Worm (Caenorhabditis elegans) whole organism, young adult: ENCODE results near the gene slc-25A26.
A peak's percentile ranks its signal among the peaks of the same experiment; 100 is the strongest.

Experiments
- B0261.1 ChIP-seq: sonication (generic microtip); optimal IDR thresholded peaks from 2 replicates; lab custom pipeline; 2016; ENCODE audit warnings: mild to moderate bottlenecking, missing genetic modification characterization, moderate library complexity, missing compliant biosample characterization
- B0336.3 ChIP-seq: fragments of 200-800 bp; sonication (Bioruptor generic); IDR thresholded peaks from 2 replicates; pipeline ENCODE4 v1.3.6; 2022; ENCODE audit warnings: missing genetic modification characterization, missing compliant biosample characterization
- C17E4.6 ChIP-seq: fragments of 200-800 bp; sonication (Bioruptor generic); IDR thresholded peaks from 2 replicates; pipeline ENCODE4 v1.3.6; 2022; ENCODE audit warnings: missing genetic modification reagents, missing genetic modification characterization, missing compliant biosample characterization
- F37B4.10 ChIP-seq: fragments of 200-800 bp; sonication (Bioruptor generic); IDR thresholded peaks from 2 replicates; pipeline ENCODE4 v1.3.6; 2022; ENCODE audit warnings: missing genetic modification characterization, missing compliant biosample characterization
- F39B2.1 ChIP-seq: fragments of 200-800 bp; sonication (Bioruptor generic); IDR thresholded peaks from 2 replicates; pipeline ENCODE4 v1.3.6; 2022; ENCODE audit warnings: missing genetic modification reagents, missing genetic modification characterization, missing compliant biosample characterization
- T26A5.8 ChIP-seq: sonication (generic microtip); optimal IDR thresholded peaks from 2 replicates; lab custom pipeline; 2016; ENCODE audit warnings: missing genetic modification characterization, missing compliant biosample characterization
- Y53F4B.3 ChIP-seq: fragments of 200-800 bp; sonication (Bioruptor generic); IDR thresholded peaks from 2 replicates; pipeline ENCODE4 v1.3.6; 2022; ENCODE audit warnings: missing genetic modification reagents, missing genetic modification characterization, missing compliant biosample characterization
- Y53G8AR.9 ChIP-seq: fragments of 200-800 bp; sonication (Bioruptor generic); conservative IDR thresholded peaks from 2 replicates; pipeline ENCODE4 v1.3.6; 2022; ENCODE audit warnings: missing genetic modification reagents, missing genetic modification characterization, missing compliant biosample characterization
- Y95B8A.8 ChIP-seq: fragments of 200-800 bp; sonication (Bioruptor generic); IDR thresholded peaks from 2 replicates; pipeline ENCODE4 v1.3.6; 2022; ENCODE audit warnings: missing genetic modification reagents, missing genetic modification characterization, missing compliant biosample characterization
- ZK185.1 ChIP-seq: sonication (generic microtip); optimal IDR thresholded peaks from 2 replicates; lab custom pipeline; 2016; ENCODE audit warnings: mild to moderate bottlenecking, missing genetic modification characterization, missing compliant biosample characterization; ENCODE audit not compliant: poor library complexity, severe bottlenecking
- atf-7 ChIP-seq: sonication (generic microtip); optimal IDR thresholded peaks from 2 replicates; lab custom pipeline; 2017; ENCODE audit warnings: mild to moderate bottlenecking, missing genetic modification characterization, missing compliant biosample characterization
- athp-1 ChIP-seq: sonication (generic microtip); optimal IDR thresholded peaks from 2 replicates; lab custom pipeline; 2017; ENCODE audit warnings: mild to moderate bottlenecking, missing genetic modification characterization, missing compliant biosample characterization
- attf-3 ChIP-seq: fragments of 200-800 bp; sonication (Bioruptor generic); conservative IDR thresholded peaks from 2 replicates; pipeline ENCODE4 v1.3.6; 2022; ENCODE audit warnings: missing genetic modification reagents, missing genetic modification characterization, missing compliant biosample characterization
- attf-5 ChIP-seq: fragments of 200-800 bp; sonication (Bioruptor generic); optimal IDR thresholded peaks from 2 replicates; lab custom pipeline; 2018; ENCODE audit warnings: mild to moderate bottlenecking, missing genetic modification characterization, missing compliant biosample characterization
- attf-6 ChIP-seq: fragments of 200-800 bp; sonication (Bioruptor generic); IDR thresholded peaks from 2 replicates; pipeline ENCODE4 v1.3.6; 2022; ENCODE audit warnings: missing genetic modification reagents, missing genetic modification characterization, missing compliant biosample characterization
- cebp-2 ChIP-seq: fragments of 200-800 bp; sonication (Bioruptor generic); IDR thresholded peaks from 2 replicates; pipeline ENCODE4 v1.3.6; 2022; ENCODE audit warnings: missing genetic modification characterization, missing compliant biosample characterization
- ceh-100 ChIP-seq: fragments of 200-800 bp; sonication (Bioruptor generic); IDR thresholded peaks from 2 replicates; pipeline ENCODE4 v1.3.6; 2022; ENCODE audit warnings: missing genetic modification reagents, missing genetic modification characterization, missing compliant biosample characterization
- ceh-27 ChIP-seq: fragments of 200-800 bp; sonication (Bioruptor generic); optimal IDR thresholded peaks from 2 replicates; lab custom pipeline; 2018; ENCODE audit warnings: mild to moderate bottlenecking, missing genetic modification characterization, moderate library complexity, missing compliant biosample characterization
- dpl-1 ChIP-seq: fragments of 150-350 bp; optimal IDR thresholded peaks from 2 replicates; lab custom pipeline; 2014; ENCODE audit warnings: missing biosample characterization, missing genetic modification reagents, missing genetic modification characterization
- ekl-4 ChIP-seq: fragments of 200-800 bp; sonication (Bioruptor generic); IDR thresholded peaks from 2 replicates; pipeline ENCODE4 v1.3.6; 2022; ENCODE audit warnings: missing genetic modification reagents, missing genetic modification characterization, missing compliant biosample characterization
- fkh-3 ChIP-seq: sonication (generic microtip); optimal IDR thresholded peaks from 2 replicates; lab custom pipeline; 2016; ENCODE audit warnings: mild to moderate bottlenecking, missing genetic modification characterization, missing compliant biosample characterization
- hlh-12 ChIP-seq: sonication (generic microtip); optimal IDR thresholded peaks from 2 replicates; lab custom pipeline; 2016; ENCODE audit warnings: missing genetic modification characterization, missing compliant biosample characterization
- hlh-26 ChIP-seq: fragments of 200-800 bp; sonication (Bioruptor generic); conservative IDR thresholded peaks from 2 replicates; pipeline ENCODE4 v1.3.6; 2022; ENCODE audit warnings: missing genetic modification reagents, missing genetic modification characterization, missing compliant biosample characterization
- hmg-20 ChIP-seq: fragments of 200-800 bp; sonication (Bioruptor generic); IDR thresholded peaks from 2 replicates; pipeline ENCODE4 v1.3.6; 2022; ENCODE audit warnings: missing genetic modification reagents, missing genetic modification characterization, missing compliant biosample characterization
- hrde-1 ChIP-seq: sonication (generic microtip); optimal IDR thresholded peaks from 2 replicates; lab custom pipeline; 2016; ENCODE audit warnings: missing genetic modification characterization, mild to moderate bottlenecking, missing compliant biosample characterization, moderate library complexity, missing genotype, missing genetic modification reagents, borderline replicate concordance
- lag-1 ChIP-seq: fragments of 200-800 bp; sonication (Bioruptor generic); IDR thresholded peaks from 2 replicates; pipeline ENCODE4 v1.3.6; 2022; ENCODE audit warnings: missing genetic modification reagents, missing genetic modification characterization, missing compliant biosample characterization
- let-526 ChIP-seq: fragments of 200-800 bp; sonication (Bioruptor generic); IDR thresholded peaks from 2 replicates; pipeline ENCODE4 v1.3.6; 2022; ENCODE audit warnings: missing genetic modification reagents, missing genetic modification characterization, missing compliant biosample characterization
- lin-26 ChIP-seq: fragments of 200-800 bp; sonication (Bioruptor generic); IDR thresholded peaks from 2 replicates; pipeline ENCODE4 v1.3.6; 2022; ENCODE audit warnings: missing genetic modification reagents, missing genetic modification characterization, missing compliant biosample characterization
- lsy-27 ChIP-seq: sonication (generic microtip); optimal IDR thresholded peaks from 2 replicates; lab custom pipeline; 2017; ENCODE audit warnings: missing genetic modification characterization, mild to moderate bottlenecking, missing compliant biosample characterization, antibody characterized with exemption, missing genotype, borderline replicate concordance; ENCODE audit not compliant: insufficient read depth
- madf-6 ChIP-seq: fragments of 200-800 bp; sonication (Bioruptor generic); IDR thresholded peaks from 2 replicates; pipeline ENCODE4 v1.3.6; 2022; ENCODE audit warnings: missing genetic modification reagents, missing genetic modification characterization, missing compliant biosample characterization
- madf-8 ChIP-seq: fragments of 200-800 bp; sonication (Bioruptor generic); conservative IDR thresholded peaks from 2 replicates; pipeline ENCODE4 v1.3.6; 2022; ENCODE audit warnings: missing genetic modification reagents, missing genetic modification characterization, missing compliant biosample characterization
- mel-28 ChIP-seq: sonication (generic microtip); optimal IDR thresholded peaks from 2 replicates; lab custom pipeline; 2016; ENCODE audit warnings: borderline replicate concordance, mild to moderate bottlenecking, missing genetic modification characterization, missing compliant biosample characterization
- mxl-1 ChIP-seq: sonication (generic microtip); optimal IDR thresholded peaks from 2 replicates; lab custom pipeline; 2016; ENCODE audit warnings: missing genetic modification characterization, missing compliant biosample characterization
- nfya-1 ChIP-seq: sonication (generic microtip); optimal IDR thresholded peaks from 2 replicates; lab custom pipeline; 2017; ENCODE audit warnings: antibody characterized with exemption, missing compliant biosample characterization, missing genetic modification characterization, borderline replicate concordance; ENCODE audit not compliant: insufficient read depth
- nfya-2 ChIP-seq: fragments of 200-800 bp; sonication (Bioruptor generic); IDR thresholded peaks from 2 replicates; pipeline ENCODE4 v1.3.6; 2022; ENCODE audit warnings: missing genetic modification reagents, missing genetic modification characterization, missing compliant biosample characterization
- nfyb-1 ChIP-seq: fragments of 200-800 bp; sonication (Bioruptor generic); IDR thresholded peaks from 2 replicates; pipeline ENCODE4 v1.3.6; 2022; ENCODE audit warnings: missing genetic modification reagents, missing genetic modification characterization, missing compliant biosample characterization
- nhr-27 ChIP-seq: fragments of 200-800 bp; sonication (Bioruptor generic); optimal IDR thresholded peaks from 2 replicates; lab custom pipeline; 2018; ENCODE audit warnings: mild to moderate bottlenecking, missing genetic modification characterization, moderate library complexity, missing compliant biosample characterization
- pbrm-1 ChIP-seq: fragments of 200-800 bp; sonication (Bioruptor generic); IDR thresholded peaks from 2 replicates; pipeline ENCODE4 v1.3.6; 2022; ENCODE audit warnings: missing genetic modification reagents, missing genetic modification characterization, missing compliant biosample characterization
- rec-8 ChIP-seq, 2 experiments: sonication (generic microtip); optimal IDR thresholded peaks; 2 replicates each; lab custom pipeline; 2016; ENCODE audit warnings: mild to moderate bottlenecking in 2 of 2, missing genetic modification characterization in 2 of 2, missing genetic modification reagents in 2 of 2, missing genotype in 2 of 2, missing biosample characterization in 1 of 2, missing compliant biosample characterization in 1 of 2, moderate library complexity in 1 of 2
- repo-1 ChIP-seq: sonication (generic microtip); optimal IDR thresholded peaks from 2 replicates; lab custom pipeline; 2017; ENCODE audit warnings: mild to moderate bottlenecking, missing genetic modification characterization, missing compliant biosample characterization
- sdz-38 ChIP-seq: sonication (generic microtip); optimal IDR thresholded peaks from 2 replicates; lab custom pipeline; 2016; ENCODE audit warnings: missing genotype, missing genetic modification characterization, missing compliant biosample characterization
- snpc-3.4 ChIP-seq: sonication (generic microtip); optimal IDR thresholded peaks from 2 replicates; lab custom pipeline; 2017; ENCODE audit warnings: missing genetic modification characterization, mild to moderate bottlenecking, missing compliant biosample characterization, antibody characterized with exemption, moderate library complexity, missing genotype, missing genetic modification reagents
- sptf-2 ChIP-seq: fragments of 200-800 bp; sonication (Bioruptor generic); optimal IDR thresholded peaks from 2 replicates; lab custom pipeline; 2018; ENCODE audit warnings: mild to moderate bottlenecking, missing genetic modification characterization, missing compliant biosample characterization
- tlf-1 ChIP-seq: fragments of 200-800 bp; sonication (Bioruptor generic); optimal IDR thresholded peaks from 2 replicates; lab custom pipeline; 2018; ENCODE audit warnings: mild to moderate bottlenecking, missing genetic modification characterization, missing compliant biosample characterization
- zfh-2 ChIP-seq: fragments of 200-800 bp; sonication (Bioruptor generic); conservative IDR thresholded peaks from 2 replicates; pipeline ENCODE4 v1.3.6; 2022; ENCODE audit warnings: missing genetic modification reagents, missing genetic modification characterization, missing compliant biosample characterization
- ztf-18 ChIP-seq: sonication (generic microtip); optimal IDR thresholded peaks from 2 replicates; lab custom pipeline; 2016; ENCODE audit warnings: missing genotype, mild to moderate bottlenecking, missing genetic modification characterization, missing compliant biosample characterization
- ztf-22 ChIP-seq: fragments of 200-800 bp; sonication (Bioruptor generic); optimal IDR thresholded peaks from 2 replicates; lab custom pipeline; 2018; ENCODE audit warnings: mild to moderate bottlenecking, missing genetic modification characterization, moderate library complexity, missing compliant biosample characterization
- ztf-25 ChIP-seq: fragments of 200-800 bp; sonication (Bioruptor generic); IDR thresholded peaks from 2 replicates; pipeline ENCODE4 v1.3.6; 2022; ENCODE audit warnings: missing genetic modification reagents, missing genetic modification characterization, missing compliant biosample characterization
- ztf-26 ChIP-seq: sonication (generic microtip); optimal IDR thresholded peaks from 2 replicates; lab custom pipeline; 2017; ENCODE audit warnings: missing genetic modification characterization, missing compliant biosample characterization

slc-25A26 gene

DNA sequence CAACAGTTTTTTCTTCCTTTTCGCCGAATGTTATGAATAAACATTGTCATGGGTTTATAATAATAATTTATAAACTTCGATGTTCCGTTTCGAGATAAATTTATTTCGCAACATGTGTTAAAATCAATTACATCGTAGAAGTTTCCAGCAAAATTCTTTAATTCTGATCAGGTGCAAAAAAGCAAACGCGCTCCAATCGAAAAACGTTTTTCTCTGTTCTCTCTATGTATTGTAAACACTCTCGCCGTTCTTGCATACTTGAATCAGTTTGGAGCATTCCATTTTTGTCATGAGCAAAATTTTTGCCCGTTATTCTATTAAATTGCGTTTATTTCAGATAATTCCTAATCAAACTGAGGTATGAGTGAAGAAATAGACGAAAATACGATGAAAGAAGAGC, 36.5 kb upstream of the slc-25A26 start, which contains the start of gene rad-54.L2 (continued):
- TF ChIP-seq snpc-3.4 (tag; lab: Kevin White, UChicago) (peak; percentile 36), nfyb-1 (GFP tag; lab: Robert Waterston, UW) (peak; percentile 59; the same call in 1 of the 2 replicates), Y53G8AR.9 (GFP tag; lab: Robert Waterston, UW) (0 out of 2 replicates have a peak, but pooled peaks have one; percentile 15), ztf-26 (no peak), F37B4.10 (GFP tag; lab: Robert Waterston, UW) (no peak), hmg-20 (no peak), let-526 (no peak), Y53F4B.3 (GFP tag; lab: Robert Waterston, UW) (no peak), ekl-4 (GFP tag; lab: Robert Waterston, UW) (peak; percentile 68; the same call in 1 of the 2 replicates), ceh-27 (no peak), ztf-22 (GFP tag; lab: Kevin White, UChicago) (no peak), nfya-1 (tag; lab: Kevin White, UChicago) (no peak), madf-8 (no peak), mel-28 (no peak), B0336.3 (GFP tag; lab: Robert Waterston, UW) (no peak), lag-1 (GFP tag; lab: Robert Waterston, UW) (no peak), mxl-1 (no peak), attf-6 (no peak), ztf-25 (GFP tag; lab: Robert Waterston, UW) (no peak), sdz-38 (tag; lab: Kevin White, UChicago) (no peak), fkh-3 (tag; lab: Kevin White, UChicago) (no peak), hlh-26 (GFP tag; lab: Robert Waterston, UW) (no peak), hlh-12 (no peak), lin-26 (no peak), lsy-27 (tag; lab: Kevin White, UChicago) (no peak), T26A5.8 (tag; lab: Kevin White, UChicago) (no peak), nhr-27 (tag; lab: Kevin White, UChicago) (no peak), sptf-2 (no peak), dpl-1 (GFP tag; lab: Kevin White, UChicago) (no peak), athp-1 (peak; percentile 12), ZK185.1 (tag; lab: Kevin White, UChicago) (no peak), rec-8 (tag; optimal IDR thresholded peaks at IDR 0.05; lab: Kevin White, UChicago) (no peak), ztf-18 (tag; lab: Kevin White, UChicago) (peak; percentile 65), cebp-2 (no peak), pbrm-1 (GFP tag; lab: Robert Waterston, UW) (peak; percentile 42; the same call in 1 of the 2 replicates), B0261.1 (tag; lab: Kevin White, UChicago) (no peak), nfya-2 (no peak), madf-6 (GFP tag; lab: Robert Waterston, UW) (peak; percentile 46; the same call in 1 of the 2 replicates), F39B2.1 (GFP tag; lab: Robert Waterston, UW) (0 out of 2 replicates have a peak, but pooled peaks have one; percentile 26), tlf-1 (peak; percentile 51), repo-1 (tag; lab: Kevin White, UChicago) (no peak), attf-3 (GFP tag; lab: Robert Waterston, UW) (no peak), ceh-100 (GFP tag; lab: Robert Waterston, UW) (no peak), hrde-1 (tag; lab: Kevin White, UChicago) (peak; percentile 30), attf-5 (GFP tag; lab: Kevin White, UChicago) (peak; percentile 78), zfh-2 (GFP tag; lab: Robert Waterston, UW) (no peak), Y95B8A.8 (GFP tag; lab: Robert Waterston, UW) (no peak), C17E4.6 (no peak), atf-7 (tag; lab: Kevin White, UChicago) (no peak)
